Fruit fly (Drosophila melanogaster): ENCODE measurements around the gene CG12099.

CG12099 gene

dm6 chr3L:1586266-1587054 is 28.2 kb upstream of the CG12099 start (continued):
- TF ChIP-seq Trl (optimal IDR thresholded peaks at IDR 0.05) (peak; percentile 96 to 100), Trl (GFP tag; optimal IDR thresholded peaks at IDR 0.05) (peak; percentile 78), CG33213 (GFP tag; optimal IDR thresholded peaks at IDR 0.05) (no peak), crp (GFP tag; optimal IDR thresholded peaks at IDR 0.05) (no peak), pan (optimal IDR thresholded peaks at IDR 0.05) (no peak), pan (GFP tag; optimal IDR thresholded peaks at IDR 0.05 in 1 of 2, IDR thresholded peaks at IDR 0.05 in 1 of 2) (no peak), klu (GFP tag; IDR thresholded peaks at IDR 0.05) (no peak), Mad (GFP tag; optimal IDR thresholded peaks at IDR 0.05) (no peak), tin (GFP tag; optimal IDR thresholded peaks at IDR 0.05) (no peak), emc (GFP tag; optimal IDR thresholded peaks at IDR 0.05) (no peak), aop (GFP tag; IDR thresholded peaks at IDR 0.05) (no peak), slbo (GFP tag; IDR thresholded peaks at IDR 0.05) (no peak), Hmr (GFP tag; optimal IDR thresholded peaks at IDR 0.05) (peak; percentile 24), gcm2 (GFP tag; optimal IDR thresholded peaks at IDR 0.05) (no peak), tup (GFP tag; optimal IDR thresholded peaks at IDR 0.05) (no peak), Nf-YA (GFP tag; IDR thresholded peaks at IDR 0.05) (no peak), CG1024 (GFP tag; IDR thresholded peaks at IDR 0.05) (peak; percentile 9; the same call in 1 of the 2 replicates), CG17361 (GFP tag; IDR thresholded peaks at IDR 0.05) (no peak), CG3065 (GFP tag; optimal IDR thresholded peaks at IDR 0.05) (no peak), CG14710 (tag; optimal IDR thresholded peaks at IDR 0.05) (no peak), CG3838 (GFP tag; optimal IDR thresholded peaks at IDR 0.05) (no peak), ewg (GFP tag; optimal IDR thresholded peaks at IDR 0.05) (no peak), Vsx1 (GFP tag; optimal IDR thresholded peaks at IDR 0.05) (no peak), pzg (GFP tag; optimal IDR thresholded peaks at IDR 0.05) (no peak), CG14014 (GFP tag; IDR thresholded peaks at IDR 0.05) (peak; percentile 33; the same call in 1 of the 2 replicates), CG8290 (GFP tag; optimal IDR thresholded peaks at IDR 0.05) (no peak), CG8290 (tag; optimal IDR thresholded peaks at IDR 0.05) (peak in 1 of 2 experiments; percentile 37), CG12769 (tag; optimal IDR thresholded peaks at IDR 0.05) (no peak), her (GFP tag; optimal IDR thresholded peaks at IDR 0.05) (peak; percentile 68), Nf-YC (tag; optimal IDR thresholded peaks at IDR 0.05) (no peak), CG12219 (GFP tag; optimal IDR thresholded peaks at IDR 0.05) (no peak), D (optimal IDR thresholded peaks at IDR 0.05) (no peak), D (GFP tag; optimal IDR thresholded peaks at IDR 0.05) (no peak), ato (GFP tag; IDR thresholded peaks at IDR 0.05; ENCODE audit: partially characterized antibody) (peak; percentile 62; the same call in 1 of the 2 replicates), Hmx (GFP tag; optimal IDR thresholded peaks at IDR 0.05) (no peak), CG4617 (GFP tag; optimal IDR thresholded peaks at IDR 0.05; ENCODE audit: borderline replicate concordance) (no peak), eve (GFP tag; optimal IDR thresholded peaks at IDR 0.05) (no peak), otp (GFP tag; IDR thresholded peaks at IDR 0.05) (no peak), CG34422 (GFP tag; IDR thresholded peaks at IDR 0.05) (0 out of 3 replicates have a peak, but pooled peaks have one; percentile 42), kah (GFP tag; optimal IDR thresholded peaks at IDR 0.05) (peak; percentile 33), MBD-R2 (GFP tag; IDR thresholded peaks at IDR 0.05) (no peak), CG31365 (tag; optimal IDR thresholded peaks at IDR 0.05) (peak; percentile 65), CG6791 (GFP tag; IDR thresholded peaks at IDR 0.05; ENCODE audit: partially characterized antibody) (peak; percentile 76), CG34376 (GFP tag; optimal IDR thresholded peaks at IDR 0.05) (peak; percentile 66), chm (GFP tag; IDR thresholded peaks at IDR 0.05) (peak; percentile 82; the same call in 1 of the 2 replicates), wor (GFP tag; IDR thresholded peaks at IDR 0.05) (no peak), CG6254 (GFP tag; optimal IDR thresholded peaks at IDR 0.05) (peak; percentile 24), tna (GFP tag; IDR thresholded peaks at IDR 0.05; ENCODE audit: partially characterized antibody) (peak; percentile 48; the same call in 1 of the 2 replicates), CG11247 (GFP tag; IDR thresholded peaks at IDR 0.05) (no peak), TFAM (GFP tag; optimal IDR thresholded peaks at IDR 0.05) (no peak), CG10209 (GFP tag; optimal IDR thresholded peaks at IDR 0.05) (no peak)
